Worm (Caenorhabditis elegans): ENCODE measurements around the gene vit-3.

The vit-3 gene

ce11 chrX:3538067-3538466 lies 34.3 kb downstream of the vit-3 start:
- no peak for TF ChIP-seq nhr-71 (tag; optimal IDR thresholded peaks at IDR 0.05)
- no peak for TF ChIP-seq snu-23 (GFP tag; optimal IDR thresholded peaks at IDR 0.05)
- no peak for TF ChIP-seq ztf-4 (tag; optimal IDR thresholded peaks at IDR 0.05)
- TF ChIP-seq jun-1 (tag; optimal IDR thresholded peaks at IDR 0.05): no peak
- no peak for TF ChIP-seq blmp-1 (tag; optimal IDR thresholded peaks at IDR 0.05)
- no peak for TF ChIP-seq elt-2 (tag; optimal IDR thresholded peaks at IDR 0.05)
- no peak for TF ChIP-seq mab-9 (GFP tag; IDR thresholded peaks at IDR 0.05)
- TF ChIP-seq Y116A8C.19 (tag; optimal IDR thresholded peaks at IDR 0.05; ENCODE audit: borderline replicate concordance): no peak
- no peak for TF ChIP-seq nhr-11 (tag; optimal IDR thresholded peaks at IDR 0.05)

- no peak for TF ChIP-seq lin-13 (GFP tag; optimal IDR thresholded peaks at IDR 0.05)
- TF ChIP-seq unc-86 (tag; optimal IDR thresholded peaks at IDR 0.05): no peak
- TF ChIP-seq tlp-1 (tag; optimal IDR thresholded peaks at IDR 0.05): no peak
- TF ChIP-seq nhr-85 (tag): no peak
- no peak for TF ChIP-seq ztf-11 (tag; optimal IDR thresholded peaks at IDR 0.05)
- TF ChIP-seq isw-1 (GFP tag; IDR thresholded peaks at IDR 0.05): no peak
- no peak for TF ChIP-seq efl-3 (GFP tag; optimal IDR thresholded peaks at IDR 0.05)
- TF ChIP-seq F16B12.6 (tag; optimal IDR thresholded peaks at IDR 0.05): no peak
- no peak for TF ChIP-seq nhr-12 (tag; optimal IDR thresholded peaks at IDR 0.05)
- TF ChIP-seq snu-23 (GFP tag; optimal IDR thresholded peaks at IDR 0.05): no peak
- no peak for TF ChIP-seq dsc-1 (tag; optimal IDR thresholded peaks at IDR 0.05)
- no peak for TF ChIP-seq blmp-1 (tag; optimal IDR thresholded peaks at IDR 0.05)
Observed at ce11 chrX:3537335-3537734, 35.0 kb downstream of the vit-3 start, which contains the start of gene gyg-1. TSS of gene gyg-1 (plus strand) at chrX:3537635.

ce11 chrX:3536302-3537251 lies 35.8 kb downstream of the vit-3 start:
- TF ChIP-seq Y116A8C.19 (tag; optimal IDR thresholded peaks at IDR 0.05; ENCODE audit: borderline replicate concordance) (no peak), isw-1 (GFP tag; IDR thresholded peaks at IDR 0.05) (no peak), nhr-19 (GFP tag; conservative IDR thresholded peaks at IDR 0.05) (peak; percentile 46; the same call in 1 of the 2 replicates), lin-15B (tag; optimal IDR thresholded peaks at IDR 0.05) (no peak), snpc-4 (tag; optimal IDR thresholded peaks at IDR 0.05) (no peak), zip-4 (GFP tag; optimal IDR thresholded peaks at IDR 0.05) (no peak), pag-3 (tag; optimal IDR thresholded peaks at IDR 0.05; ENCODE audit: borderline replicate concordance, insufficient read depth) (no peak), irx-1 (tag; optimal IDR thresholded peaks at IDR 0.05) (no peak), mef-2 (tag; optimal IDR thresholded peaks at IDR 0.05) (no peak), lin-35 (GFP tag; optimal IDR thresholded peaks at IDR 0.05) (no peak), aha-1 (tag; optimal IDR thresholded peaks at IDR 0.05) (no peak), elt-2 (tag; optimal IDR thresholded peaks at IDR 0.05) (no peak), ztf-4 (tag; optimal IDR thresholded peaks at IDR 0.05) (no peak), pax-3 (tag; optimal IDR thresholded peaks at IDR 0.05) (no peak), nhr-85 (tag) (no peak), rnt-1 (tag; optimal IDR thresholded peaks at IDR 0.05) (peak; percentile 77), aly-2 (tag; optimal IDR thresholded peaks at IDR 0.05) (no peak), ceh-90 (tag; optimal IDR thresholded peaks at IDR 0.05) (no peak), alr-1 (tag; optimal IDR thresholded peaks at IDR 0.05; ENCODE audit: borderline replicate concordance) (no peak), nhr-20 (tag; optimal IDR thresholded peaks at IDR 0.05) (peak; percentile 12), sptf-1 (tag; optimal IDR thresholded peaks at IDR 0.05) (no peak), elt-3 (tag; optimal IDR thresholded peaks at IDR 0.05) (no peak), C04F5.9 (tag; optimal IDR thresholded peaks at IDR 0.05) (no peak), lin-39 (tag; optimal IDR thresholded peaks at IDR 0.05) (no peak), dpl-1 (GFP tag; optimal IDR thresholded peaks at IDR 0.05) (no peak), hlh-4 (tag; optimal IDR thresholded peaks at IDR 0.05) (no peak), efl-3 (GFP tag; optimal IDR thresholded peaks at IDR 0.05) (no peak), fkh-4 (tag; optimal IDR thresholded peaks at IDR 0.05; ENCODE audit: borderline replicate concordance) (no peak), pqm-1 (tag; optimal IDR thresholded peaks at IDR 0.05) (no peak), nhr-84 (tag; optimal IDR thresholded peaks at IDR 0.05) (no peak), sup-37 (GFP tag; optimal IDR thresholded peaks at IDR 0.05) (no peak), jun-1 (tag; optimal IDR thresholded peaks at IDR 0.05) (no peak), unc-130 (tag; optimal IDR thresholded peaks at IDR 0.05) (peak; percentile 10), zag-1 (tag; optimal IDR thresholded peaks at IDR 0.05) (no peak), skn-1 (tag; optimal IDR thresholded peaks at IDR 0.05) (no peak)

Data from whole organism, L1 larva.